Worm (Caenorhabditis elegans) whole organism, L2 larva: ENCODE measurements around the gene aqp-6.

Source experiments
- C34F6.9 ChIP-seq: fragments of 150-350 bp; optimal IDR thresholded peaks from 2 replicates; lab custom pipeline; 2014; ENCODE audit warnings: missing biosample characterization, missing genetic modification characterization
- F13H6.1 ChIP-seq: sonication (generic microtip); optimal IDR thresholded peaks from 2 replicates; lab custom pipeline; 2016; ENCODE audit warnings: missing genetic modification characterization, missing compliant biosample characterization
- R02D3.7 ChIP-seq: fragments of 150-350 bp; optimal IDR thresholded peaks from 2 replicates; lab custom pipeline; 2014; ENCODE audit warnings: missing biosample characterization, missing genetic modification characterization
- Y55F3AM.14 ChIP-seq: fragments of 200-800 bp; sonication (Bioruptor generic); optimal IDR thresholded peaks from 2 replicates; lab custom pipeline; 2018; ENCODE audit warnings: mild to moderate bottlenecking, missing genetic modification characterization, missing compliant biosample characterization
- blmp-1 ChIP-seq: sonication (generic microtip); optimal IDR thresholded peaks from 2 replicates; lab custom pipeline; 2017; ENCODE audit warnings: missing genetic modification characterization, mild to moderate bottlenecking, missing compliant biosample characterization, antibody characterized with exemption, moderate library complexity; ENCODE audit not compliant: insufficient read depth
- ceh-16 ChIP-seq: fragments of 150-350 bp; optimal IDR thresholded peaks from 2 replicates; lab custom pipeline; 2014; ENCODE audit warnings: missing biosample characterization, missing genetic modification characterization
- ceh-82 ChIP-seq: fragments of 150-350 bp; optimal IDR thresholded peaks from 2 replicates; lab custom pipeline; 2014; ENCODE audit warnings: missing biosample characterization, missing genetic modification characterization
- crh-2 ChIP-seq: sonication (generic microtip); optimal IDR thresholded peaks from 2 replicates; lab custom pipeline; 2017; ENCODE audit warnings: missing biosample characterization, missing genetic modification characterization
- elt-1 ChIP-seq: fragments of 150-350 bp; optimal IDR thresholded peaks from 2 replicates; lab custom pipeline; 2014; ENCODE audit warnings: missing biosample characterization, missing genetic modification characterization
- elt-3 ChIP-seq: sonication (generic microtip); optimal IDR thresholded peaks from 2 replicates; lab custom pipeline; 2017; ENCODE audit warnings: missing biosample characterization, missing genetic modification characterization
- gmeb-1 ChIP-seq: fragments of 150-350 bp; optimal IDR thresholded peaks from 2 replicates; lab custom pipeline; 2014; ENCODE audit warnings: missing biosample characterization, missing genetic modification characterization
- lin-11 ChIP-seq: fragments of 150-350 bp; sonication (generic microtip); optimal IDR thresholded peaks from 2 replicates; lab custom pipeline; 2014; ENCODE audit warnings: missing biosample characterization, missing genetic modification characterization, inconsistent platforms, mixed read lengths
- lin-13 ChIP-seq: fragments of 150-350 bp; optimal IDR thresholded peaks from 2 replicates; lab custom pipeline; 2014; ENCODE audit warnings: missing biosample characterization, missing genetic modification reagents, missing genetic modification characterization
- lin-39 ChIP-seq: fragments of 150-350 bp; optimal IDR thresholded peaks from 2 replicates; lab custom pipeline; 2014; ENCODE audit warnings: missing biosample characterization, missing genetic modification reagents, missing genetic modification characterization
- mab-5 ChIP-seq: fragments of 150-350 bp; optimal IDR thresholded peaks from 2 replicates; lab custom pipeline; 2014; ENCODE audit warnings: missing biosample characterization, missing genetic modification characterization
- mdl-1 ChIP-seq, 2 experiments: fragments of 150-350 bp in 1 of 2; sonication (generic microtip) in 1 of 2; optimal IDR thresholded peaks; 2 replicates each; lab custom pipeline; 2017; ENCODE audit warnings: missing biosample characterization in 2 of 2, missing genetic modification characterization in 2 of 2
- nhr-10 ChIP-seq: sonication (generic microtip); optimal IDR thresholded peaks from 2 replicates; lab custom pipeline; 2017; ENCODE audit warnings: missing biosample characterization, missing genetic modification characterization
- nhr-11 ChIP-seq: fragments of 150-350 bp; optimal IDR thresholded peaks from 2 replicates; lab custom pipeline; 2014; ENCODE audit warnings: missing biosample characterization, missing genetic modification characterization
- nhr-12 ChIP-seq: fragments of 150-350 bp; optimal IDR thresholded peaks from 2 replicates; lab custom pipeline; 2014; ENCODE audit warnings: missing biosample characterization, missing genetic modification characterization
- nhr-129 ChIP-seq: fragments of 150-350 bp; optimal IDR thresholded peaks from 2 replicates; lab custom pipeline; 2014; ENCODE audit warnings: missing biosample characterization, missing genetic modification characterization
- nhr-21 ChIP-seq: fragments of 150-350 bp; optimal IDR thresholded peaks from 2 replicates; lab custom pipeline; 2014; ENCODE audit warnings: missing biosample characterization, missing genetic modification characterization
- nhr-25 ChIP-seq: fragments of 150-350 bp; sonication (generic microtip); optimal IDR thresholded peaks from 3 replicates; lab custom pipeline; 2014; ENCODE audit warnings: missing biosample characterization, missing genetic modification characterization
- nhr-77 ChIP-seq: fragments of 150-350 bp; optimal IDR thresholded peaks from 2 replicates; lab custom pipeline; 2014; ENCODE audit warnings: missing biosample characterization, missing genetic modification characterization
- sem-4 ChIP-seq: fragments of 150-350 bp; optimal IDR thresholded peaks from 2 replicates; lab custom pipeline; 2014; ENCODE audit warnings: missing biosample characterization, missing genetic modification reagents, missing genetic modification characterization
- sma-9 ChIP-seq, 2 experiments: fragments of 150-350 bp in 1 of 2; sonication (generic microtip) in 1 of 2; optimal IDR thresholded peaks; 2 replicates each; lab custom pipeline; 2014 to 2016; ENCODE audit warnings: missing genetic modification characterization in 2 of 2, mild to moderate bottlenecking in 1 of 2, missing biosample characterization in 1 of 2, missing compliant biosample characterization in 1 of 2, missing genetic modification reagents in 1 of 2, moderate library complexity in 1 of 2
- snpc-4 ChIP-seq: fragments of 150-350 bp; optimal IDR thresholded peaks from 2 replicates; lab custom pipeline; 2014; ENCODE audit warnings: missing biosample characterization, missing genetic modification characterization
- unc-55 ChIP-seq: fragments of 150-350 bp; sonication (generic microtip); optimal IDR thresholded peaks from 3 replicates; lab custom pipeline; 2014; ENCODE audit warnings: missing biosample characterization, missing genetic modification reagents, missing genetic modification characterization
- ztf-1 ChIP-seq: fragments of 200-800 bp; sonication (Bioruptor generic); conservative IDR thresholded peaks from 2 replicates; pipeline ENCODE4 v1.3.6; 2022; ENCODE audit warnings: missing genetic modification characterization, missing compliant biosample characterization

aqp-6 gene

ce11 chrV:10648146-10648545 is at the start of gene aqp-6:
TSS of gene aqp-6 (plus strand) at chrV:10648446.
- no peak for TF ChIP-seq F13H6.1 (tag; lab: Kevin White, UChicago)
- no peak for TF ChIP-seq nhr-129 (tag; lab: Kevin White, UChicago)
- TF ChIP-seq mdl-1 (tag; optimal IDR thresholded peaks at IDR 0.05; lab: Kevin White, UChicago): no peak
- no peak for TF ChIP-seq nhr-77 (tag; lab: Kevin White, UChicago)
- TF ChIP-seq elt-3 (tag; lab: Kevin White, UChicago): no peak
- TF ChIP-seq nhr-21 (tag; lab: Kevin White, UChicago): no peak
- no peak for TF ChIP-seq ztf-1

- TF ChIP-seq crh-2 (no peak), Y55F3AM.14 (GFP tag; lab: Kevin White, UChicago) (no peak), elt-1 (tag; lab: Kevin White, UChicago) (no peak), blmp-1 (no peak), F13H6.1 (tag; lab: Kevin White, UChicago) (no peak), nhr-129 (tag; lab: Kevin White, UChicago) (no peak), unc-55 (GFP tag; lab: Kevin White, UChicago) (peak; percentile 36), nhr-10 (no peak)
Observed at ce11 chrV:10598670-10599154, 49.5 kb upstream of the aqp-6 start, which contains the start of gene scpl-4. TSS of gene scpl-4 (plus strand) at chrV:10599104.

ce11 chrV:10602051-10602937 is 46.0 kb upstream of the aqp-6 start, which contains the start of gene H27A22.1:
TSS of gene H27A22.1 (plus strand) at chrV:10602555.
- no peak for TF ChIP-seq lin-11
- TF ChIP-seq nhr-25 (tag; lab: Kevin White, UChicago): peak; percentile 9
- TF ChIP-seq blmp-1: peak; percentile 95

- TF ChIP-seq Y55F3AM.14 (GFP tag; lab: Kevin White, UChicago) (no peak), gmeb-1 (tag; lab: Kevin White, UChicago) (no peak), C34F6.9 (tag; lab: Kevin White, UChicago) (no peak), sem-4 (tag; lab: Kevin White, UChicago) (no peak), nhr-12 (no peak), nhr-25 (tag; lab: Kevin White, UChicago) (no peak), crh-2 (no peak), nhr-21 (tag; lab: Kevin White, UChicago) (no peak), lin-13 (GFP tag; lab: Kevin White, UChicago) (no peak), nhr-129 (tag; lab: Kevin White, UChicago) (no peak), nhr-11 (tag; lab: Kevin White, UChicago) (no peak), nhr-77 (tag; lab: Kevin White, UChicago) (no peak), elt-1 (tag; lab: Kevin White, UChicago) (no peak), mab-5 (tag; lab: Kevin White, UChicago) (no peak), elt-3 (tag; lab: Kevin White, UChicago) (no peak), lin-11 (no peak), ceh-16 (tag; lab: Kevin White, UChicago) (no peak), sma-9 (GFP tag; optimal IDR thresholded peaks at IDR 0.05; lab: Kevin White, UChicago) (no peak), sma-9 (tag; optimal IDR thresholded peaks at IDR 0.05; lab: Kevin White, UChicago) (no peak), nhr-10 (no peak)
- TF ChIP-seq, all 48 proteins: peak for 0
Observed at ce11 chrV:10615496-10615895, 32.8 kb upstream of the aqp-6 start, which contains the start of gene H09F14.1. TSS of gene H09F14.1 (minus strand) at chrV:10615596.

- TF ChIP-seq ztf-1: no peak
Observed at ce11 chrV:10630497-10630896, 17.7 kb upstream of the aqp-6 start.

- TF ChIP-seq nhr-25 (tag; lab: Kevin White, UChicago): no peak
- no peak for TF ChIP-seq nhr-11 (tag; lab: Kevin White, UChicago)
- no peak for TF ChIP-seq lin-39
- no peak for TF ChIP-seq blmp-1
- no peak for TF ChIP-seq snpc-4 (tag; lab: Kevin White, UChicago)
- no peak for TF ChIP-seq ceh-82
- TF ChIP-seq F13H6.1 (tag; lab: Kevin White, UChicago): no peak
- no peak for TF ChIP-seq R02D3.7 (tag; lab: Kevin White, UChicago)
- TF ChIP-seq elt-3 (tag; lab: Kevin White, UChicago): no peak
- no peak for TF ChIP-seq sem-4 (tag; lab: Kevin White, UChicago)
- no peak for TF ChIP-seq sma-9 (GFP tag; optimal IDR thresholded peaks at IDR 0.05; lab: Kevin White, UChicago)
- no peak for TF ChIP-seq sma-9 (tag; optimal IDR thresholded peaks at IDR 0.05; lab: Kevin White, UChicago)
Observed at ce11 chrV:10632758-10633157, 15.5 kb upstream of the aqp-6 start, which contains the start of gene mab-23. TSS of gene mab-23 (plus strand) at chrV:10633058.
